Worm (Caenorhabditis elegans): ENCODE results near the gene F15H10.5.

- TF ChIP-seq T26A5.8 (tag; optimal IDR thresholded peaks at IDR 0.05) (no peak), unc-62 (GFP tag; optimal IDR thresholded peaks at IDR 0.05) (no peak), hmg-1.2 (GFP tag; IDR thresholded peaks at IDR 0.05) (no peak), let-526 (GFP tag; IDR thresholded peaks at IDR 0.05) (no peak), madf-8 (GFP tag; conservative IDR thresholded peaks at IDR 0.05) (no peak), ama-1 (optimal IDR thresholded peaks at IDR 0.05) (no peak), ama-1 (GFP tag; optimal IDR thresholded peaks at IDR 0.05) (no peak), ekl-4 (GFP tag; IDR thresholded peaks at IDR 0.05) (no peak), F22D6.2 (tag; optimal IDR thresholded peaks at IDR 0.05) (no peak), athp-1 (tag; optimal IDR thresholded peaks at IDR 0.05) (no peak), zim-3 (tag; optimal IDR thresholded peaks at IDR 0.05) (no peak)
Measured at ce11 chrV:10402804-10403203, 16.1 kb downstream of the F15H10.5 start, which contains the start of gene F15H10.8.
